Fruit fly (Drosophila melanogaster) whole organism, embryonic: ENCODE measurements around the gene Gr63a.

Experiments used
- Aef1 ChIP-seq: fragments of 200-800 bp; sonication (Bioruptor generic); IDR thresholded peaks from 3 replicates; pipeline ENCODE4 v1.3.6; 2022; ENCODE audit warnings: missing biosample characterization, missing genetic modification characterization
- Bdp1 ChIP-seq: fragments of 200-800 bp; sonication (Bioruptor generic); optimal IDR thresholded peaks from 3 replicates; lab custom pipeline; 2016; ENCODE audit warnings: missing biosample characterization, missing genetic modification characterization
- Blimp-1 ChIP-seq: fragments of 200-800 bp; sonication (Bioruptor generic); optimal IDR thresholded peaks from 3 replicates; lab custom pipeline; 2018; ENCODE audit warnings: missing biosample characterization, missing genetic modification characterization, mild to moderate bottlenecking, moderate library complexity, missing genetic modification reagents
- CG12219 ChIP-seq: fragments of 200-800 bp; sonication (Bioruptor generic); optimal IDR thresholded peaks from 3 replicates; lab custom pipeline; 2018; ENCODE audit warnings: missing biosample characterization, mild to moderate bottlenecking, missing genetic modification characterization
- CG13424 ChIP-seq: fragments of 200-800 bp; sonication (Bioruptor generic); optimal IDR thresholded peaks from 2 replicates; lab custom pipeline; 2019; ENCODE audit warnings: missing biosample characterization, mild to moderate bottlenecking, missing genetic modification characterization, moderate library complexity
- CG13894 ChIP-seq: fragments of 200-800 bp; sonication (Bioruptor generic); optimal IDR thresholded peaks from 3 replicates; lab custom pipeline; 2018; ENCODE audit warnings: missing biosample characterization, mild to moderate bottlenecking, missing genetic modification characterization, moderate library complexity
- CG15601 ChIP-seq: fragments of 200-800 bp; sonication (Bioruptor generic); optimal IDR thresholded peaks from 3 replicates; lab custom pipeline; 2019; ENCODE audit warnings: missing biosample characterization, mild to moderate bottlenecking, missing genetic modification characterization, moderate library complexity
- CG16815 ChIP-seq: fragments of 200-800 bp; sonication (Bioruptor generic); optimal IDR thresholded peaks from 3 replicates; lab custom pipeline; 2017; ENCODE audit warnings: missing biosample characterization, mild to moderate bottlenecking, missing genetic modification characterization
- CG16863 ChIP-seq: fragments of 200-800 bp; sonication (Bioruptor generic); optimal IDR thresholded peaks from 3 replicates; lab custom pipeline; 2016; ENCODE audit warnings: missing biosample characterization, missing genetic modification characterization
- CG1792 ChIP-seq: fragments of 200-800 bp; sonication (Bioruptor generic); optimal IDR thresholded peaks from 2 replicates; lab custom pipeline; 2016; ENCODE audit warnings: missing biosample characterization, missing genetic modification characterization
- CG2712 ChIP-seq: fragments of 200-800 bp; optimal IDR thresholded peaks from 3 replicates; lab custom pipeline; 2019; ENCODE audit warnings: missing biosample characterization, mild to moderate bottlenecking, missing genetic modification characterization, moderate library complexity
- CG33213 ChIP-seq: fragments of 200-800 bp; sonication (Bioruptor generic); optimal IDR thresholded peaks from 3 replicates; lab custom pipeline; 2016; ENCODE audit warnings: missing biosample characterization, missing genetic modification characterization
- CG33557 ChIP-seq: fragments of 200-800 bp; sonication (Bioruptor generic); optimal IDR thresholded peaks from 2 replicates; lab custom pipeline; 2019; ENCODE audit warnings: missing biosample characterization, mild to moderate bottlenecking, missing genetic modification characterization, moderate library complexity
- CG6272 ChIP-seq: fragments of 200-800 bp; sonication (Bioruptor generic); IDR thresholded peaks from 2 replicates; pipeline ENCODE4 v1.3.6; 2022; ENCODE audit warnings: missing biosample characterization, missing genetic modification characterization
- CG6654 ChIP-seq: fragments of 200-800 bp; sonication (Bioruptor generic); optimal IDR thresholded peaks from 2 replicates; lab custom pipeline; 2017; ENCODE audit warnings: missing biosample characterization, mild to moderate bottlenecking, missing genetic modification characterization
- CG6683 ChIP-seq: fragments of 200-800 bp; sonication (Bioruptor generic); optimal IDR thresholded peaks from 2 replicates; lab custom pipeline; 2017; ENCODE audit warnings: missing biosample characterization, mild to moderate bottlenecking, missing genetic modification characterization, missing genetic modification reagents
- CG7928 ChIP-seq: fragments of 200-800 bp; sonication (Bioruptor generic); optimal IDR thresholded peaks from 2 replicates; lab custom pipeline; 2017; ENCODE audit warnings: missing biosample characterization, mild to moderate bottlenecking, missing genetic modification characterization
- CG8089 ChIP-seq: fragments of 200-800 bp; sonication (Bioruptor generic); optimal IDR thresholded peaks from 3 replicates; lab custom pipeline; 2016; ENCODE audit warnings: missing biosample characterization, missing genetic modification characterization
- CG8924 ChIP-seq: fragments of 200-800 bp; optimal IDR thresholded peaks from 3 replicates; lab custom pipeline; 2019; ENCODE audit warnings: missing biosample characterization, mild to moderate bottlenecking, missing genetic modification characterization, moderate library complexity
- CG9609 ChIP-seq: fragments of 200-800 bp; sonication (Bioruptor generic); optimal IDR thresholded peaks from 3 replicates; lab custom pipeline; 2016; ENCODE audit warnings: missing biosample characterization, missing genetic modification characterization
- CTCF ChIP-seq: fragments of 200-800 bp; sonication (Bioruptor generic); optimal IDR thresholded peaks from 2 replicates; lab custom pipeline; 2017; ENCODE audit warnings: missing biosample characterization, mild to moderate bottlenecking, missing genetic modification characterization, moderate library complexity
- CoRest ChIP-seq: fragments of 200-800 bp; sonication (Bioruptor generic); optimal IDR thresholded peaks from 3 replicates; lab custom pipeline; 2018; ENCODE audit warnings: missing biosample characterization, mild to moderate bottlenecking, missing genetic modification characterization, moderate library complexity
- Doc3 ChIP-seq: fragments of 200-800 bp; sonication (Bioruptor generic); IDR thresholded peaks from 3 replicates; pipeline ENCODE4 v1.3.6; 2022; ENCODE audit warnings: missing biosample characterization, missing genetic modification characterization; ENCODE audit not compliant: partially characterized antibody
- Drgx ChIP-seq: fragments of 200-800 bp; sonication (Bioruptor generic); IDR thresholded peaks from 2 replicates; pipeline ENCODE4 v1.3.6; 2022; ENCODE audit warnings: missing biosample characterization, missing genetic modification characterization
- Fer1 ChIP-seq: fragments of 200-800 bp; sonication (Bioruptor generic); optimal IDR thresholded peaks from 2 replicates; lab custom pipeline; 2017; ENCODE audit warnings: missing biosample characterization, mild to moderate bottlenecking, missing genetic modification characterization
- Gug ChIP-seq: fragments of 200-800 bp; sonication (Bioruptor generic); IDR thresholded peaks from 4 replicates; pipeline ENCODE4 v1.3.6; 2022; ENCODE audit warnings: missing biosample characterization, missing genetic modification characterization
- Med ChIP-seq: fragments of 200-800 bp; sonication (Bioruptor generic); peaks from one replicate; lab custom pipeline; 2016; ENCODE audit warnings: missing biosample characterization, missing genetic modification characterization, mild to moderate bottlenecking, inconsistent platforms, moderate library complexity
- Nf-YA ChIP-seq: fragments of 200-800 bp; sonication (Bioruptor generic); IDR thresholded peaks from 2 replicates; pipeline ENCODE4 v1.3.6; 2022; ENCODE audit warnings: missing biosample characterization, missing genetic modification characterization
- Nf-YB ChIP-seq: fragments of 200-800 bp; sonication (Bioruptor generic); optimal IDR thresholded peaks from 3 replicates; lab custom pipeline; 2019; ENCODE audit warnings: missing biosample characterization, mild to moderate bottlenecking, missing genetic modification characterization, moderate library complexity
- Nf-YC ChIP-seq: fragments of 200-800 bp; optimal IDR thresholded peaks from 3 replicates; lab custom pipeline; 2019; ENCODE audit warnings: missing biosample characterization, mild to moderate bottlenecking, missing genetic modification characterization, moderate library complexity
- Trl ChIP-seq, 3 experiments: fragments of >200 bp in 2 of 3; fragments of 200-800 bp in 1 of 3; sonication (Bioruptor generic) in 1 of 3; optimal IDR thresholded peaks; 2 replicates in 1 of 3; 3 replicates in 2 of 3; lab custom pipeline; 2016 to 2017; ENCODE audit warnings: missing biosample characterization in 1 of 3, missing genetic modification characterization in 1 of 3
- Vsx1 ChIP-seq: fragments of 200-800 bp; sonication (Bioruptor generic); optimal IDR thresholded peaks from 2 replicates; lab custom pipeline; 2017; ENCODE audit warnings: missing biosample characterization, mild to moderate bottlenecking, missing genetic modification characterization, missing genetic modification reagents
- Xrp1 ChIP-seq: fragments of 200-800 bp; sonication (Bioruptor generic); IDR thresholded peaks from 2 replicates; pipeline ENCODE4 v1.3.6; 2022; ENCODE audit warnings: missing biosample characterization, missing genetic modification characterization
- ac ChIP-seq: fragments of 200-800 bp; sonication (Bioruptor generic); optimal IDR thresholded peaks from 3 replicates; lab custom pipeline; 2017; ENCODE audit warnings: missing biosample characterization, mild to moderate bottlenecking, missing genetic modification characterization
- bab2 ChIP-seq: fragments of 200-800 bp; sonication (Bioruptor generic); optimal IDR thresholded peaks from 2 replicates; lab custom pipeline; 2016; ENCODE audit warnings: missing biosample characterization, missing genetic modification characterization
- bsh ChIP-seq, 2 experiments: fragments of 200-800 bp; sonication (Bioruptor generic); optimal IDR thresholded peaks; 2 replicates each; lab custom pipeline; 2017 to 2018; ENCODE audit warnings: mild to moderate bottlenecking in 2 of 2, missing biosample characterization in 2 of 2, missing genetic modification characterization in 2 of 2, moderate library complexity in 1 of 2
- cad ChIP-seq: fragments of >200 bp; optimal IDR thresholded peaks from 2 replicates; lab custom pipeline; 2017; ENCODE audit warnings: missing biosample characterization, missing genetic modification characterization
- fd102C ChIP-seq: fragments of 200-800 bp; sonication (Bioruptor generic); optimal IDR thresholded peaks from 2 replicates; lab custom pipeline; 2018; ENCODE audit warnings: missing biosample characterization, mild to moderate bottlenecking, missing genetic modification characterization, moderate library complexity
- gro ChIP-seq: fragments of 200-800 bp; sonication (Bioruptor generic); optimal IDR thresholded peaks from 2 replicates; lab custom pipeline; 2016; ENCODE audit warnings: missing biosample characterization, missing genetic modification characterization
- lola ChIP-seq, 3 experiments: fragments of >200 bp in 2 of 3; fragments of 200-800 bp in 1 of 3; sonication (Bioruptor generic) in 1 of 3; optimal IDR thresholded peaks; 2 replicates each; lab custom pipeline; 2017 to 2019; ENCODE audit warnings: missing biosample characterization in 3 of 3, missing genetic modification characterization in 3 of 3, mild to moderate bottlenecking in 1 of 3, moderate library complexity in 1 of 3
- org-1 ChIP-seq: fragments of 200-800 bp; sonication (Bioruptor generic); optimal IDR thresholded peaks from 2 replicates; lab custom pipeline; 2017; ENCODE audit warnings: missing biosample characterization, missing genetic modification characterization
- pb ChIP-seq: fragments of 200-800 bp; sonication (Bioruptor generic); optimal IDR thresholded peaks from 3 replicates; lab custom pipeline; 2016; ENCODE audit warnings: missing biosample characterization, missing genetic modification characterization
- pfk ChIP-seq: fragments of 200-800 bp; sonication (Bioruptor generic); optimal IDR thresholded peaks from 2 replicates; lab custom pipeline; 2018; ENCODE audit warnings: missing biosample characterization, mild to moderate bottlenecking, missing genetic modification characterization, moderate library complexity
- pum ChIP-seq: fragments of 200-800 bp; sonication (Bioruptor generic); optimal IDR thresholded peaks from 2 replicates; lab custom pipeline; 2016; ENCODE audit warnings: missing biosample characterization, missing genetic modification characterization
- pzg ChIP-seq: fragments of 200-800 bp; sonication (Bioruptor generic); optimal IDR thresholded peaks from 3 replicates; lab custom pipeline; 2018; ENCODE audit warnings: missing biosample characterization, mild to moderate bottlenecking, missing genetic modification characterization, moderate library complexity
- sc ChIP-seq, 3 experiments: fragments of >200 bp in 2 of 3; fragments of 200-800 bp in 1 of 3; sonication (Bioruptor generic) in 1 of 3; optimal IDR thresholded peaks; 2 replicates in 2 of 3; 3 replicates in 1 of 3; lab custom pipeline; 2017; ENCODE audit warnings: mild to moderate bottlenecking in 1 of 3, missing biosample characterization in 1 of 3, missing genetic modification characterization in 1 of 3, missing genetic modification reagents in 1 of 3
- shn ChIP-seq: fragments of 200-800 bp; sonication (Bioruptor generic); optimal IDR thresholded peaks from 3 replicates; lab custom pipeline; 2016; ENCODE audit warnings: missing biosample characterization, missing genetic modification characterization
- tll ChIP-seq, 2 experiments: fragments of 200-800 bp in 1 of 2; fragments of >200 bp in 1 of 2; sonication (Bioruptor generic) in 1 of 2; optimal IDR thresholded peaks; 2 replicates each; lab custom pipeline; 2017 to 2019; ENCODE audit warnings: missing biosample characterization in 2 of 2, missing genetic modification characterization in 2 of 2, mild to moderate bottlenecking in 1 of 2, moderate library complexity in 1 of 2
- tx ChIP-seq: fragments of 200-800 bp; sonication (Bioruptor generic); optimal IDR thresholded peaks from 2 replicates; lab custom pipeline; 2016; ENCODE audit warnings: missing biosample characterization, missing genetic modification characterization
- usp ChIP-seq: fragments of >200 bp; optimal IDR thresholded peaks from 2 replicates; lab custom pipeline; 2017; ENCODE audit warnings: missing biosample characterization, missing genetic modification characterization

The Gr63a gene

dm6 chr3L:3875004-3875403 lies 21.4 kb downstream of the Gr63a start (continued):
- no peak for TF ChIP-seq sc (optimal IDR thresholded peaks at IDR 0.05; lab: Kevin White, UChicago)
- peak; percentile 8 for TF ChIP-seq sc (GFP tag; optimal IDR thresholded peaks at IDR 0.05; lab: Kevin White, UChicago)
- peak; percentile 38 for TF ChIP-seq CG16863
- peak; percentile 27 for TF ChIP-seq bab2 (GFP tag; lab: Kevin White, UChicago)
- TF ChIP-seq tx, result no peak
- peak; percentile 64 for TF ChIP-seq Med (GFP tag; lab: Kevin White, UChicago)
- TF ChIP-seq Vsx1, result no peak
- TF ChIP-seq Aef1 (GFP tag; lab: Robert Waterston, UW), result no peak
- peak; percentile 26 for TF ChIP-seq CG12219 (GFP tag; lab: Kevin White, UChicago)
- peak; percentile 77 for TF ChIP-seq Xrp1 (GFP tag; lab: Robert Waterston, UW)
- no peak for TF ChIP-seq CG6654 (GFP tag; lab: Kevin White, UChicago)
- TF ChIP-seq CG7928, result peak; percentile 11
- peak; percentile 30 for TF ChIP-seq CG13424
- TF ChIP-seq CG33213 (GFP tag; lab: Kevin White, UChicago), result no peak
- no peak for TF ChIP-seq Trl (optimal IDR thresholded peaks at IDR 0.05; lab: Kevin White, UChicago)
- peak; percentile 29 for TF ChIP-seq Trl (GFP tag; optimal IDR thresholded peaks at IDR 0.05; lab: Kevin White, UChicago)
- no peak for TF ChIP-seq pb (GFP tag; lab: Kevin White, UChicago)
- TF ChIP-seq shn (GFP tag; lab: Kevin White, UChicago), result peak; percentile 5
- TF ChIP-seq CG8924 (tag; lab: Kevin White, UChicago), result peak; percentile 40
- TF ChIP-seq CG6272, result no peak
- TF ChIP-seq fd102C, result peak; percentile 36
- peak in 1 of 2 experiments; percentile 75 for TF ChIP-seq bsh (GFP tag; optimal IDR thresholded peaks at IDR 0.05; lab: Kevin White, UChicago)
- no peak for TF ChIP-seq CG8089 (GFP tag; lab: Kevin White, UChicago)
- peak; percentile 53 for TF ChIP-seq CG33557
- TF ChIP-seq CG1792 (GFP tag; lab: Kevin White, UChicago), result no peak
- TF ChIP-seq cad (GFP tag; lab: Kevin White, UChicago), result no peak
- TF ChIP-seq Drgx (GFP tag; lab: Robert Waterston, UW), result no peak
- TF ChIP-seq Doc3 (GFP tag; lab: Robert Waterston, UW), result no peak
- no peak for TF ChIP-seq Nf-YA (GFP tag; lab: Robert Waterston, UW)
- TF ChIP-seq Gug (GFP tag; lab: Robert Waterston, UW), result peak; percentile 22; the same call in 1 of the 4 replicates
- no peak for TF ChIP-seq pfk (GFP tag; lab: Kevin White, UChicago)
- no peak for TF ChIP-seq Nf-YC (tag; lab: Kevin White, UChicago)
- TF ChIP-seq org-1 (GFP tag; lab: Kevin White, UChicago), result no peak
- peak; percentile 33 for TF ChIP-seq ac (GFP tag; lab: Kevin White, UChicago)
- TF ChIP-seq CoRest (tag; lab: Kevin White, UChicago), result peak; percentile 35
- TF ChIP-seq CG15601 (tag; lab: Kevin White, UChicago), result peak; percentile 9
- no peak for TF ChIP-seq gro (GFP tag; lab: Kevin White, UChicago)
- TF ChIP-seq pum, result peak; percentile 54
- TF ChIP-seq CG6683, result no peak
- TF ChIP-seq CG2712, result peak; percentile 69
- TF ChIP-seq CG16815 (GFP tag; lab: Kevin White, UChicago), result peak; percentile 33
- no peak for TF ChIP-seq Fer1 (GFP tag; lab: Kevin White, UChicago)
- TF ChIP-seq pzg, result no peak
- TF ChIP-seq usp (GFP tag; lab: Kevin White, UChicago), result no peak
- TF ChIP-seq CG9609 (GFP tag; lab: Kevin White, UChicago), result peak; percentile 14
- TF ChIP-seq CG13894 (tag; lab: Kevin White, UChicago), result no peak
- TF ChIP-seq Blimp-1, result peak; percentile 33
- peak; percentile 6 for TF ChIP-seq Bdp1 (GFP tag; lab: Kevin White, UChicago)
- peak; percentile 30 for TF ChIP-seq Nf-YB (GFP tag; lab: Kevin White, UChicago)
- peak in 1 of 3 experiments; percentile 80 for TF ChIP-seq lola (GFP tag; optimal IDR thresholded peaks at IDR 0.05; lab: Kevin White, UChicago)
- no peak for TF ChIP-seq CTCF (GFP tag; lab: Kevin White, UChicago)
- TF ChIP-seq tll (GFP tag; optimal IDR thresholded peaks at IDR 0.05; lab: Kevin White, UChicago), result no peak
